Fruit fly (Drosophila melanogaster) ovary, adult (tissue): ENCODE measurements around the gene rdgC.

Source experiments
- CG17801 ChIP-seq: fragments of 200-800 bp; optimal IDR thresholded peaks from 2 replicates; lab custom pipeline; 2019; ENCODE audit warnings: missing biosample characterization, mild to moderate bottlenecking, missing genetic modification characterization, moderate library complexity; ENCODE audit not compliant: partially characterized antibody

rdgC gene

dm6 chr3L:20247513-20248173, at the start of gene rdgC:
TSS of gene rdgC (plus strand) at chr3L:20248080.
- TF ChIP-seq CG17801 (GFP tag; lab: Kevin White, UChicago) = peak; percentile 31

- TF ChIP-seq CG17801 (GFP tag; lab: Kevin White, UChicago) = peak; percentile 69
Observed at dm6 chr3L:20198138-20198559, 49.7 kb upstream of the rdgC start, which contains the start of gene CG42674. TSS of gene CG42674 (minus strand) at chr3L:20198317.

- no peak for TF ChIP-seq CG17801 (GFP tag; lab: Kevin White, UChicago)
Observed at dm6 chr3L:20199569-20200247, 48.2 kb upstream of the rdgC start, which contains the start of gene CG42833. TSS of gene CG42833 (plus strand) at chr3L:20200093.

- no peak for TF ChIP-seq CG17801 (GFP tag; lab: Kevin White, UChicago)
Observed at dm6 chr3L:20201538-20201937, 46.3 kb upstream of the rdgC start, which contains the start of gene obst-F. TSS of gene obst-F (minus strand) at chr3L:20201638.

dm6 chr3L:20203587-20203986, 44.3 kb upstream of the rdgC start, which contains the start of gene CG7298:
TSS of gene CG7298 (minus strand) at chr3L:20203687.
- TF ChIP-seq CG17801 (GFP tag; lab: Kevin White, UChicago) = no peak

- no peak for TF ChIP-seq CG17801 (GFP tag; lab: Kevin White, UChicago)
Observed at dm6 chr3L:20205946-20206345, 41.9 kb upstream of the rdgC start, which contains the start of gene CG7290. TSS of gene CG7290 (minus strand) at chr3L:20206046.

- TF ChIP-seq CG17801 (GFP tag; lab: Kevin White, UChicago) = no peak
Observed at dm6 chr3L:20206950-20207584, 40.8 kb upstream of the rdgC start, which contains the start of gene CG6996. TSS of gene CG6996 (plus strand) at chr3L:20207534.

- no peak for TF ChIP-seq CG17801 (GFP tag; lab: Kevin White, UChicago)
Observed at dm6 chr3L:20209092-20209491, 38.8 kb upstream of the rdgC start.

dm6 chr3L:20209896-20210295, 38.0 kb upstream of the rdgC start:
- no peak for TF ChIP-seq CG17801 (GFP tag; lab: Kevin White, UChicago)

- no peak for TF ChIP-seq CG17801 (GFP tag; lab: Kevin White, UChicago)
Observed at dm6 chr3L:20212022-20212421, 35.9 kb upstream of the rdgC start, which contains the start of gene CG7017. TSS of gene CG7017 (minus strand) at chr3L:20212122.

- no peak for TF ChIP-seq CG17801 (GFP tag; lab: Kevin White, UChicago)
Observed at dm6 chr3L:20220374-20220773, 27.5 kb upstream of the rdgC start, which contains the start of gene CG6933. TSS of gene CG6933 (minus strand) at chr3L:20220420.

dm6 chr3L:20220918-20221317, 27.0 kb upstream of the rdgC start:
- no peak for TF ChIP-seq CG17801 (GFP tag; lab: Kevin White, UChicago)

dm6 chr3L:20221412-20221864, 26.4 kb upstream of the rdgC start, which contains the start of gene CG17145:
TSS of gene CG17145 (plus strand) at chr3L:20221814.
- TF ChIP-seq CG17801 (GFP tag; lab: Kevin White, UChicago) = no peak

dm6 chr3L:20222617-20223016, 25.3 kb upstream of the rdgC start:
- no peak for TF ChIP-seq CG17801 (GFP tag; lab: Kevin White, UChicago)
